Worm (Caenorhabditis elegans): ENCODE measurements around the gene twk-36.
A peak's percentile ranks its signal among the peaks of the same experiment; 100 is the strongest.

Gene twk-36

DNA sequence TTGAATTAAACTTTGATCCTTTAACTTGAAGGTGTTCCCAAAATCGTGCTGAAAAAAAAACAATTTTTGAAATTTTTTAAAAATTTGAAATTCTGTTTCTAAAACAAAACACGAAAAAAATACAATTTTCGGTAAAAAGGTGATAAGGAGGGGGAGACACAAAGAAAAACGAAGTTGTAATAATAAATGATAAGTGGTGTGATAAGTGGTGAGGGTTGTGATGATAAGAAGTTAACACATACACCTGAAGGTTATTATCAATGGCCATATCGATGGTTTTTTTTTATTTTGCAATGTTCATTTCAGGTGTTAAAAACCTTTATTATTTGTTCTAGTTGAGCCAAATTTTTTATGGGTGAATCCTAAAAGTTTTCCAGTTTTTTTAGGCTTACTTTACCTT is 32.5 kb downstream of the twk-36 start, which contains the start of gene twk-33:
Gene twk-33 (minus strand): TSS at position 48 of the 400 bp plus-strand sequence.
- TF ChIP-seq nhr-85 (tag) (no peak), jun-1 (tag; optimal IDR thresholded peaks at IDR 0.05) (peak; percentile 49), nhr-90 (tag; optimal IDR thresholded peaks at IDR 0.05; ENCODE audit: poor library complexity) (no peak), elt-2 (tag; optimal IDR thresholded peaks at IDR 0.05) (peak; percentile 96), elt-3 (tag; optimal IDR thresholded peaks at IDR 0.05) (peak in 1 of 6 experiments; percentile 63), tlp-1 (tag; optimal IDR thresholded peaks at IDR 0.05) (peak; percentile 40), pqm-1 (tag; optimal IDR thresholded peaks at IDR 0.05) (peak; percentile 95)

DNA sequence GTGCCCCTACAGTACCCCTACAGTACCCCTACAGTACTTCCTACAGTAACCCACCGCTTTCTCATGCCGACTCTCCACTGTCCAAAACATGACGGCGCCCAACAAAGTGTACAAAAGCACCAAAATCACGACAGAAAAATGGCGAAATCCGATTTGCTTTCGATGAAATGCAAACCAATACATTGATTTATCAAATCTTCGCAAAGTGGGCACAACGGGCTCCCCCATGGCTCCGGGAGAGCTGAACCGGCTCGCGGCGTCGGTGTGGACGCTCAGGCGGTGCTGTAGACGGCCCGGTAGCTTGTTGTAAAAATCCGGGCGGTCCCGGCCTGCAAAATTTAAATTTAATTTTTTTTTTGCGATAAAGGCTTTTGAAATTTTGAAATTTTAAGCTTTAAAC is 34.5 kb downstream of the twk-36 start:
- TF ChIP-seq sup-37 (GFP tag; optimal IDR thresholded peaks at IDR 0.05) (no peak), unc-30 (tag; optimal IDR thresholded peaks at IDR 0.05) (no peak), ets-5 (GFP tag; IDR thresholded peaks at IDR 0.05) (no peak), zag-1 (tag; optimal IDR thresholded peaks at IDR 0.05) (no peak), ceh-82 (tag; optimal IDR thresholded peaks at IDR 0.05) (no peak), irx-1 (tag; optimal IDR thresholded peaks at IDR 0.05) (no peak), unc-86 (tag; optimal IDR thresholded peaks at IDR 0.05) (no peak), lsy-2 (tag; optimal IDR thresholded peaks at IDR 0.05) (no peak), mep-1 (tag; optimal IDR thresholded peaks at IDR 0.05) (no peak), elt-3 (tag; optimal IDR thresholded peaks at IDR 0.05) (no peak), mef-2 (tag; optimal IDR thresholded peaks at IDR 0.05) (no peak), nhr-28 (tag; optimal IDR thresholded peaks at IDR 0.05) (no peak), ceh-8 (GFP tag; optimal IDR thresholded peaks at IDR 0.05) (no peak), fkh-10 (GFP tag; optimal IDR thresholded peaks at IDR 0.05) (no peak), unc-62 (GFP tag; optimal IDR thresholded peaks at IDR 0.05) (no peak), jun-1 (tag; optimal IDR thresholded peaks at IDR 0.05) (no peak), ztf-11 (tag; optimal IDR thresholded peaks at IDR 0.05) (no peak)

DNA sequence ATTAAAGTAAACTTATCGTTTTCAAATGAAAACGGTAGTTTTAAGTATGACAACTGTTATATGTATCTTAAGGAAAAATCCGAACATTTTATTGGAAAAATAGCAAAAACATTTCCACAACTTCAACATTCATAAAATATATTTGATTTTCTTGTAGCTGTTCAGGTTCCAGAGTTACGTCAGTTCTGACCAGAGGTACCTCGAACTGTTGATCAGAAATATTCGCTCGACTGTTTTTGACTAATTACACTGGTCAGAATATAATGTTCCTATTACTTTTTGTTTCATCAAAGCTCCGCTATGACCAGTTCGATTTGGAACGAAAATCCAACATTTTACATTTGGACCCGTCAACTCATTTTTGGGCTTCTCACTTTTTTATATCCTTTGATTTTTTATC is 39.8 kb downstream of the twk-36 start, which contains the start of gene srh-31:
Gene srh-31 (plus strand): TSS at position 301 of the 400 bp plus-strand sequence.
- TF ChIP-seq nhr-71 (tag; optimal IDR thresholded peaks at IDR 0.05), result no peak
- TF ChIP-seq unc-86 (tag; optimal IDR thresholded peaks at IDR 0.05), result no peak

DNA sequence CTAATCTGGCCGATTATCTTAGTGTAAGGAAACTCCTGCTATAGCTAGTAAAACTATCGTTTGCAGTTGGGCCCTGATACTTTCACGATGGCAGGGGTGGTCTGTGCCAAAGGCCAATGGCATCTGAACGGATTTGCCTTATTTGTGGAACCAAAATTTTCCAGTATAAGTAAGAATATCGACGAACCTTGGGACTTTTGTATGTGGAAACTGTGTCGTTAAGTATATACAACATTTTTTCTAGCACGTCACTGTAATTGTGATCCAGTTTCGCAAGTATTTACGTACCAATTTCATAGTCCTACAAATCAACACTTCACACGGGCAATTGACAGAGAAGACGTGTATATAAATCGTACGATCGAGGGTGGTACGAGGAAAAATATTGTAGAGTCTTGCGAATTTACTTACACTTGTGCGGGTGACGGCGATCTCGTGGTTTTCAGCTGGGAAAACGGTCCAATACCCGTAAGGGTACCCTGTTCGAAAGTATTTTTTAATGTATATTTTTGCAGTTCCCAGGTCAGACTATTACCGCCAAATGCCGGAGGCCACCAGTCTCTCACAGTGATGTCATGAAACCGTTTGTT is 40.5 kb downstream of the twk-36 start:
- TF ChIP-seq zag-1 (tag; optimal IDR thresholded peaks at IDR 0.05), result no peak
- TF ChIP-seq nhr-11 (tag; optimal IDR thresholded peaks at IDR 0.05), result no peak
- no peak for TF ChIP-seq alr-1 (tag; optimal IDR thresholded peaks at IDR 0.05; ENCODE audit: borderline replicate concordance)
- no peak for TF ChIP-seq lsy-2 (tag; optimal IDR thresholded peaks at IDR 0.05)
- no peak for TF ChIP-seq unc-86 (tag; optimal IDR thresholded peaks at IDR 0.05)
- TF ChIP-seq snpc-4 (tag; optimal IDR thresholded peaks at IDR 0.05), result no peak
- TF ChIP-seq C16A3.4 (tag; optimal IDR thresholded peaks at IDR 0.05), result no peak
- TF ChIP-seq pax-3 (tag; optimal IDR thresholded peaks at IDR 0.05), result no peak
- TF ChIP-seq aha-1 (tag; optimal IDR thresholded peaks at IDR 0.05), result no peak
- TF ChIP-seq tbx-2 (tag; optimal IDR thresholded peaks at IDR 0.05), result no peak
- no peak for TF ChIP-seq zip-4 (GFP tag; optimal IDR thresholded peaks at IDR 0.05)

DNA sequence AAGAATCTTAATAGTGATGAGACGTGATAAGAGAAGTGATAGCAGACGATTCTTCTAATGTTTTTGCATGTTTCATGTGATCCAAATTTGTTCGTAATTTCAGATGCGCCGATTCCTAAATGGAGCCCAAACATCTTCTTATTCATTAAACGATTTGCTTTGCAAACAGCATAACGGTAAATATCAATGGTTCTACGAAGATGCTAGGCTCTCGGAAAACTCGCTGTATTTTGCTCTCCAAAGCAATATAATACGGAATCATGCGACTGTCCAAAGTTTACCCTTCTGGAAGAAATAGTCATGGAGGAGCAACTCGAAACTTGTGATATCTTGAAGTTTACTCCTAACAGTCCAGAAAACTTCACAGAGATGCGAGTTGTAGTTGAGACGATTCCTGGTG is 41.0 kb downstream of the twk-36 start, which contains the start of gene W06D12.6:
Gene W06D12.6 (plus strand): TSS at position 301 of the 400 bp plus-strand sequence.
- TF ChIP-seq nhr-237 (tag; optimal IDR thresholded peaks at IDR 0.05) (no peak), unc-130 (tag; optimal IDR thresholded peaks at IDR 0.05) (no peak), lin-15B (tag; optimal IDR thresholded peaks at IDR 0.05) (no peak), mep-1 (tag; optimal IDR thresholded peaks at IDR 0.05) (no peak), xbp-1 (tag; optimal IDR thresholded peaks at IDR 0.05) (no peak), ces-1 (GFP tag; optimal IDR thresholded peaks at IDR 0.05) (no peak), lsy-2 (tag; optimal IDR thresholded peaks at IDR 0.05) (no peak), tbx-2 (tag; optimal IDR thresholded peaks at IDR 0.05) (no peak), efl-3 (GFP tag; optimal IDR thresholded peaks at IDR 0.05) (no peak), dsc-1 (tag; optimal IDR thresholded peaks at IDR 0.05) (no peak), ztf-4 (tag; optimal IDR thresholded peaks at IDR 0.05) (no peak)
